Fruit fly (Drosophila melanogaster) whole organism, embryonic: ENCODE measurements around the gene CG42525.

ENCODE experiments used
- Ada2b ChIP-seq: fragments of 200-800 bp; sonication (Bioruptor generic); IDR thresholded peaks from 2 replicates; pipeline ENCODE4 v1.3.6; 2022; ENCODE audit warnings: missing biosample characterization, missing genetic modification characterization
- B-H2 ChIP-seq: fragments of 200-800 bp; sonication (Bioruptor generic); optimal IDR thresholded peaks from 2 replicates; lab custom pipeline; 2018; ENCODE audit warnings: missing biosample characterization, mild to moderate bottlenecking, missing genetic modification characterization
- CG10654 ChIP-seq: fragments of 200-800 bp; sonication (Bioruptor generic); optimal IDR thresholded peaks from 2 replicates; lab custom pipeline; 2016; ENCODE audit warnings: missing biosample characterization, missing genetic modification characterization
- CG12104 ChIP-seq: fragments of 200-800 bp; sonication (Bioruptor generic); optimal IDR thresholded peaks from 3 replicates; lab custom pipeline; 2016; ENCODE audit warnings: missing biosample characterization, missing genetic modification characterization
- CG12769 ChIP-seq: fragments of 200-800 bp; sonication (Bioruptor generic); optimal IDR thresholded peaks from 2 replicates; lab custom pipeline; 2019; ENCODE audit warnings: missing biosample characterization, mild to moderate bottlenecking, missing genetic modification characterization, moderate library complexity
- CG14014 ChIP-seq: fragments of 200-800 bp; sonication (Bioruptor generic); IDR thresholded peaks from 2 replicates; pipeline ENCODE4 v1.3.6; 2022; ENCODE audit warnings: missing biosample characterization, missing genetic modification characterization
- CG1603 ChIP-seq: fragments of 200-800 bp; sonication (Bioruptor generic); optimal IDR thresholded peaks from 2 replicates; lab custom pipeline; 2019; ENCODE audit warnings: missing biosample characterization, mild to moderate bottlenecking, missing genetic modification characterization, moderate library complexity
- CG16779 ChIP-seq: fragments of 200-800 bp; sonication (Bioruptor generic); IDR thresholded peaks from 2 replicates; pipeline ENCODE4 v1.3.6; 2022; ENCODE audit warnings: missing biosample characterization, missing genetic modification characterization
- CG30020 ChIP-seq: fragments of 200-800 bp; optimal IDR thresholded peaks from 2 replicates; lab custom pipeline; 2019; ENCODE audit warnings: missing biosample characterization, mild to moderate bottlenecking, missing genetic modification characterization, moderate library complexity
- CG31224 ChIP-seq: fragments of 200-800 bp; sonication (Bioruptor generic); IDR thresholded peaks from 2 replicates; pipeline ENCODE4 v1.3.6; 2022; ENCODE audit warnings: missing biosample characterization, missing genetic modification characterization
- CG31441 ChIP-seq: fragments of 200-800 bp; sonication (Bioruptor generic); IDR thresholded peaks from 2 replicates; pipeline ENCODE4 v1.3.6; 2022; ENCODE audit warnings: missing biosample characterization, missing genetic modification characterization
- CG32772 ChIP-seq: fragments of 200-800 bp; sonication (Bioruptor generic); IDR thresholded peaks from 2 replicates; pipeline ENCODE4 v1.3.6; 2022; ENCODE audit warnings: missing biosample characterization, missing genetic modification characterization
- CG34422 ChIP-seq: fragments of 200-800 bp; sonication (Bioruptor generic); IDR thresholded peaks from 3 replicates; pipeline ENCODE4 v1.3.6; 2022; ENCODE audit warnings: missing biosample characterization, missing genetic modification characterization
- CG3995 ChIP-seq: fragments of 200-800 bp; sonication (Bioruptor generic); optimal IDR thresholded peaks from 3 replicates; lab custom pipeline; 2016; ENCODE audit warnings: missing biosample characterization, missing genetic modification characterization
- CG4360 ChIP-seq: fragments of 200-800 bp; sonication (Bioruptor generic); IDR thresholded peaks from 2 replicates; pipeline ENCODE4 v1.3.6; 2022; ENCODE audit warnings: missing biosample characterization, missing genetic modification characterization
- CG7745 ChIP-seq: fragments of 200-800 bp; sonication (Bioruptor generic); optimal IDR thresholded peaks from 2 replicates; lab custom pipeline; 2018; ENCODE audit warnings: missing biosample characterization, mild to moderate bottlenecking, missing genetic modification characterization, moderate library complexity
- CG7786 ChIP-seq: fragments of 200-800 bp; sonication (Bioruptor generic); optimal IDR thresholded peaks from 2 replicates; lab custom pipeline; 2016; ENCODE audit warnings: missing biosample characterization, missing genetic modification characterization
- CG7839 ChIP-seq: fragments of 200-800 bp; sonication (Bioruptor generic); optimal IDR thresholded peaks from 3 replicates; lab custom pipeline; 2018; ENCODE audit warnings: missing biosample characterization, mild to moderate bottlenecking, missing genetic modification characterization, moderate library complexity
- CG8089 ChIP-seq: fragments of 200-800 bp; sonication (Bioruptor generic); optimal IDR thresholded peaks from 3 replicates; lab custom pipeline; 2016; ENCODE audit warnings: missing biosample characterization, missing genetic modification characterization
- CG8359 ChIP-seq: fragments of 200-800 bp; sonication (Bioruptor generic); optimal IDR thresholded peaks from 2 replicates; lab custom pipeline; 2017; ENCODE audit warnings: missing biosample characterization, mild to moderate bottlenecking, missing genetic modification characterization, borderline replicate concordance
- CG9437 ChIP-seq: fragments of 200-800 bp; sonication (Bioruptor generic); optimal IDR thresholded peaks from 2 replicates; lab custom pipeline; 2018; ENCODE audit warnings: missing biosample characterization, mild to moderate bottlenecking, missing genetic modification characterization
- CG9727 ChIP-seq: fragments of 200-800 bp; sonication (Bioruptor generic); optimal IDR thresholded peaks from 3 replicates; lab custom pipeline; 2017; ENCODE audit warnings: missing biosample characterization, mild to moderate bottlenecking, missing genetic modification characterization
- CkIIα-i1 ChIP-seq: fragments of 200-800 bp; sonication (Bioruptor generic); IDR thresholded peaks from 2 replicates; pipeline ENCODE4 v1.3.6; 2022; ENCODE audit warnings: missing biosample characterization, missing genetic modification characterization
- CrebB ChIP-seq: fragments of 200-800 bp; sonication (Bioruptor generic); optimal IDR thresholded peaks from 3 replicates; lab custom pipeline; 2018; ENCODE audit warnings: missing biosample characterization, mild to moderate bottlenecking, missing genetic modification characterization
- D ChIP-seq, 2 experiments: fragments of 200-800 bp in 1 of 2; fragments of >200 bp in 1 of 2; sonication (Bioruptor generic) in 1 of 2; optimal IDR thresholded peaks; 2 replicates in 1 of 2; 3 replicates in 1 of 2; lab custom pipeline; 2017; ENCODE audit warnings: mild to moderate bottlenecking in 1 of 2, missing biosample characterization in 1 of 2, missing genetic modification characterization in 1 of 2, missing genetic modification reagents in 1 of 2
- Drgx ChIP-seq: fragments of 200-800 bp; sonication (Bioruptor generic); IDR thresholded peaks from 2 replicates; pipeline ENCODE4 v1.3.6; 2022; ENCODE audit warnings: missing biosample characterization, missing genetic modification characterization
- HHEX ChIP-seq: fragments of 200-800 bp; sonication (Bioruptor generic); optimal IDR thresholded peaks from 3 replicates; lab custom pipeline; 2017; ENCODE audit warnings: missing biosample characterization, mild to moderate bottlenecking, missing genetic modification characterization, missing genetic modification reagents
- HLH54F ChIP-seq: fragments of 200-800 bp; sonication (Bioruptor generic); optimal IDR thresholded peaks from 3 replicates; lab custom pipeline; 2016; ENCODE audit warnings: missing biosample characterization, missing genetic modification characterization
- HmgZ ChIP-seq: fragments of 200-800 bp; sonication (Bioruptor generic); optimal IDR thresholded peaks from 2 replicates; lab custom pipeline; 2018; ENCODE audit warnings: missing biosample characterization, mild to moderate bottlenecking, missing genetic modification characterization
- Hr3 ChIP-seq: fragments of 200-800 bp; sonication (Bioruptor generic); optimal IDR thresholded peaks from 3 replicates; lab custom pipeline; 2016; ENCODE audit warnings: missing biosample characterization, missing genetic modification characterization
- Mes4 ChIP-seq: fragments of 200-800 bp; sonication (Bioruptor generic); optimal IDR thresholded peaks from 2 replicates; lab custom pipeline; 2016; ENCODE audit warnings: missing biosample characterization, missing genetic modification characterization
- Six4 ChIP-seq: fragments of 200-800 bp; sonication (Bioruptor generic); optimal IDR thresholded peaks from 2 replicates; lab custom pipeline; 2016; ENCODE audit warnings: missing biosample characterization, missing genetic modification characterization
- Sry-β ChIP-seq: fragments of 200-800 bp; sonication (Bioruptor generic); optimal IDR thresholded peaks from 2 replicates; lab custom pipeline; 2018; ENCODE audit warnings: missing biosample characterization, mild to moderate bottlenecking, missing genetic modification characterization, moderate library complexity
- Xbp1 ChIP-seq: fragments of 200-800 bp; sonication (Bioruptor generic); optimal IDR thresholded peaks from 3 replicates; lab custom pipeline; 2016; ENCODE audit warnings: missing biosample characterization, mild to moderate bottlenecking, missing genetic modification characterization
- ac ChIP-seq: fragments of 200-800 bp; sonication (Bioruptor generic); optimal IDR thresholded peaks from 3 replicates; lab custom pipeline; 2017; ENCODE audit warnings: missing biosample characterization, mild to moderate bottlenecking, missing genetic modification characterization
- amos ChIP-seq: fragments of 200-800 bp; sonication (Bioruptor generic); IDR thresholded peaks from 2 replicates; pipeline ENCODE4 v1.3.6; 2022; ENCODE audit warnings: missing biosample characterization, missing genetic modification characterization; ENCODE audit not compliant: partially characterized antibody
- ash1 ChIP-seq: fragments of 200-800 bp; sonication (Bioruptor generic); optimal IDR thresholded peaks from 2 replicates; lab custom pipeline; 2018; ENCODE audit warnings: missing biosample characterization, mild to moderate bottlenecking, missing genetic modification characterization
- az2 ChIP-seq: fragments of 200-800 bp; sonication (Bioruptor generic); optimal IDR thresholded peaks from 3 replicates; lab custom pipeline; 2016; ENCODE audit warnings: missing biosample characterization, missing genetic modification characterization
- bsh ChIP-seq, 2 experiments: fragments of 200-800 bp; sonication (Bioruptor generic); optimal IDR thresholded peaks; 2 replicates each; lab custom pipeline; 2017 to 2018; ENCODE audit warnings: mild to moderate bottlenecking in 2 of 2, missing biosample characterization in 2 of 2, missing genetic modification characterization in 2 of 2, moderate library complexity in 1 of 2
- dm ChIP-seq: fragments of 200-800 bp; sonication (Bioruptor generic); optimal IDR thresholded peaks from 3 replicates; lab custom pipeline; 2016; ENCODE audit warnings: missing biosample characterization, missing genetic modification characterization
- eve ChIP-seq, 2 experiments: fragments of >200 bp; optimal IDR thresholded peaks; 2 replicates each; lab custom pipeline; 2017; ENCODE audit warnings: missing biosample characterization in 2 of 2, missing genetic modification characterization in 2 of 2
- fd102C ChIP-seq: fragments of 200-800 bp; sonication (Bioruptor generic); optimal IDR thresholded peaks from 2 replicates; lab custom pipeline; 2018; ENCODE audit warnings: missing biosample characterization, mild to moderate bottlenecking, missing genetic modification characterization, moderate library complexity
- gcm ChIP-seq: fragments of 200-800 bp; sonication (Bioruptor generic); optimal IDR thresholded peaks from 2 replicates; lab custom pipeline; 2019; ENCODE audit warnings: missing biosample characterization, mild to moderate bottlenecking, missing genetic modification characterization, moderate library complexity
- gsb ChIP-seq: fragments of 200-800 bp; sonication (Bioruptor generic); IDR thresholded peaks from 2 replicates; pipeline ENCODE4 v1.3.6; 2022; ENCODE audit warnings: missing biosample characterization, missing genetic modification characterization
- hb ChIP-seq: fragments of 200-800 bp; sonication (Bioruptor generic); IDR thresholded peaks from 3 replicates; pipeline ENCODE4 v1.3.6; 2022; ENCODE audit warnings: missing biosample characterization, missing genetic modification characterization; ENCODE audit not compliant: partially characterized antibody
- hth ChIP-seq: fragments of >200 bp; optimal IDR thresholded peaks from 2 replicates; lab custom pipeline; 2017; ENCODE audit warnings: inconsistent platforms
- nau ChIP-seq: fragments of 200-800 bp; sonication (Bioruptor generic); optimal IDR thresholded peaks from 3 replicates; lab custom pipeline; 2017; ENCODE audit warnings: missing biosample characterization, mild to moderate bottlenecking, missing genetic modification characterization, missing genetic modification reagents
- nerfin-2 ChIP-seq: fragments of 200-800 bp; sonication (Bioruptor generic); IDR thresholded peaks from 2 replicates; pipeline ENCODE4 v1.3.6; 2022; ENCODE audit warnings: missing biosample characterization, missing genetic modification characterization; ENCODE audit not compliant: partially characterized antibody
- sens ChIP-seq: fragments of 200-800 bp; sonication (Bioruptor generic); peaks from one replicate; lab custom pipeline; 2016; ENCODE audit warnings: missing biosample characterization, missing genetic modification characterization
- sqz ChIP-seq: fragments of 200-800 bp; sonication (Bioruptor generic); optimal IDR thresholded peaks from 3 replicates; lab custom pipeline; 2018; ENCODE audit warnings: missing biosample characterization, mild to moderate bottlenecking, missing genetic modification characterization
- z ChIP-seq: fragments of 200-800 bp; sonication (Bioruptor generic); IDR thresholded peaks from 3 replicates; pipeline ENCODE4 v1.3.6; 2022; ENCODE audit warnings: missing biosample characterization, missing genetic modification characterization

Gene CG42525

DNA sequence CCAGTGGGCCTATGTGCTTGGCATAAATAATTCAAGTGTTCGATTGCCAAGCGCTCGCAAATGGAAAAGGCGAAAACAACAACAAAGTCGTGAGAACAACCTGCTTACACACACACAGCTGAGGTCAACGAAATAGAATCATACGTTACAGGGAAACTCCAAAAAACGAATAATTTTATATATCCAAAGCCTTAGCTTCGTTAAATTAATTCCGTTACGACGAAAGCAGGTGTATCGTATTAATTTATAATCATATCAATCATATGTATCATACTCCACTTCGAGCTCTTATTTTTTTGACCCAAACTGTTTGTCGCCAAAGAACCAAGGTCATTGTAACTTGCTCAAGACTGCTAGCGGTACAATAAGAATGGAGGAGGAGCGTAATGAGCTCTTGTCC, 10.1 kb downstream of the CG42525 start (continued):
- TF ChIP-seq CG32772 (GFP tag; lab: Robert Waterston, UW), result peak; percentile 87
- TF ChIP-seq Sry-β, result no peak
- peak; percentile 82 for TF ChIP-seq Six4 (GFP tag; lab: Kevin White, UChicago)
- no peak for TF ChIP-seq D (optimal IDR thresholded peaks at IDR 0.05; lab: Kevin White, UChicago)
- TF ChIP-seq D (GFP tag; optimal IDR thresholded peaks at IDR 0.05; lab: Kevin White, UChicago), result peak; percentile 82
- peak; percentile 77 for TF ChIP-seq HLH54F (GFP tag; lab: Kevin White, UChicago)
- peak; percentile 70 for TF ChIP-seq CG12104 (GFP tag; lab: Kevin White, UChicago)
- no peak for TF ChIP-seq gcm (GFP tag; lab: Kevin White, UChicago)
- TF ChIP-seq nau (GFP tag; lab: Kevin White, UChicago), result no peak
- no peak for TF ChIP-seq ash1 (GFP tag; lab: Kevin White, UChicago)
- peak; percentile 94 for TF ChIP-seq Ada2b (GFP tag; lab: Robert Waterston, UW)
- no peak for TF ChIP-seq CG7745 (tag; lab: Kevin White, UChicago)
- TF ChIP-seq gsb (GFP tag; lab: Robert Waterston, UW), result peak; percentile 88
- TF ChIP-seq CG8359 (GFP tag; lab: Kevin White, UChicago), result peak; percentile 79
- TF ChIP-seq CG31224 (GFP tag; lab: Robert Waterston, UW), result peak; percentile 82
- TF ChIP-seq nerfin-2, result no peak
- TF ChIP-seq CG8089 (GFP tag; lab: Kevin White, UChicago), result peak; percentile 61
- peak; percentile 89 for TF ChIP-seq CG14014 (GFP tag; lab: Robert Waterston, UW)
- peak; percentile 97 for TF ChIP-seq sens (GFP tag; lab: Kevin White, UChicago)
- TF ChIP-seq z, result no peak
- TF ChIP-seq CG3995 (GFP tag; lab: Kevin White, UChicago), result peak; percentile 52
- peak; percentile 62 for TF ChIP-seq Hr3 (GFP tag; lab: Kevin White, UChicago)
- TF ChIP-seq Drgx (GFP tag; lab: Robert Waterston, UW), result peak; percentile 90
- TF ChIP-seq CG30020 (tag; lab: Kevin White, UChicago), result no peak
- no peak for TF ChIP-seq CkIIα-i1 (GFP tag; lab: Robert Waterston, UW)
- TF ChIP-seq HmgZ (tag; lab: Kevin White, UChicago), result peak; percentile 85
- TF ChIP-seq CG10654 (GFP tag; lab: Kevin White, UChicago), result peak; percentile 78
- peak; percentile 25 for TF ChIP-seq fd102C (GFP tag; lab: Kevin White, UChicago)
- TF ChIP-seq CG9437 (GFP tag; lab: Kevin White, UChicago), result peak; percentile 63
- TF ChIP-seq hb, result no peak
- TF ChIP-seq CG16779, result peak; percentile 90
- peak; percentile 74 for TF ChIP-seq CG4360 (GFP tag; lab: Robert Waterston, UW)
- no peak for TF ChIP-seq B-H2 (GFP tag; lab: Kevin White, UChicago)
- peak; percentile 80 for TF ChIP-seq CG9727 (GFP tag; lab: Kevin White, UChicago)
- TF ChIP-seq Mes4 (GFP tag; lab: Kevin White, UChicago), result peak; percentile 60
- TF ChIP-seq ac (GFP tag; lab: Kevin White, UChicago), result peak; percentile 26
- peak; percentile 90 for TF ChIP-seq CG1603 (tag; lab: Kevin White, UChicago)
- TF ChIP-seq hth, result no peak
- TF ChIP-seq amos (GFP tag; lab: Robert Waterston, UW), result no peak
- TF ChIP-seq CrebB (tag; lab: Kevin White, UChicago), result peak; percentile 70
- no peak for TF ChIP-seq eve (GFP tag; optimal IDR thresholded peaks at IDR 0.05; lab: Kevin White, UChicago)
- TF ChIP-seq Xbp1 (GFP tag; lab: Kevin White, UChicago), result peak; percentile 85
- no peak for TF ChIP-seq sqz (GFP tag; lab: Kevin White, UChicago)
- TF ChIP-seq CG34422 (GFP tag; lab: Robert Waterston, UW), result peak; percentile 89
- TF ChIP-seq HHEX, result peak; percentile 89
- peak; percentile 90 for TF ChIP-seq CG12769 (tag; lab: Kevin White, UChicago)
- TF ChIP-seq CG31441, result no peak
- peak; percentile 83 for TF ChIP-seq az2 (GFP tag; lab: Kevin White, UChicago)
- TF ChIP-seq dm (GFP tag; lab: Kevin White, UChicago), result peak; percentile 59
- peak; percentile 71 to 90 for TF ChIP-seq bsh (GFP tag; optimal IDR thresholded peaks at IDR 0.05; lab: Kevin White, UChicago)
- TF ChIP-seq CG7786 (GFP tag; lab: Kevin White, UChicago), result peak; percentile 60
- TF ChIP-seq CG7839 (tag; lab: Kevin White, UChicago), result peak; percentile 92
